Worm (Caenorhabditis elegans): ENCODE measurements around the gene srh-98.

DNA sequence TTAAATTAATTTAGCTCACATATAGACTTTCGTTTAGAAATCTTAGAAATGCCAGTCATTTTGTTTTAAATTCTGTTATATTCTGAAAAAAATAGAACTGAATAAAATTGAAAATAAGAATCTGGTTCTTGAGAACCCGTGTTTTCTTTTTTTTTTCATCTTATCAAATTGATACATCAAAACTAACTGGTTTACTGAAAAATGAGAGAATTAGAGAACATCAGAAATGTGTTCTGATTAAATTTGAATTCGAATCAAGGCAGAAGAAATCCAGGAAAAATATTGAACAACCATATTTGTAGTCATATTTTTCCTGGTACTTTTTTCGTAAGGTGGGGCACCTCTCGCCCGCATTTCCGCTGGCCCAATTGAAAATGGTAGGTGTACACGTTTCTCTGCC is 17.0 kb downstream of the srh-98 start, which contains the start of gene F11A5.15:
- no peak for TF ChIP-seq nhr-102 (tag; optimal IDR thresholded peaks at IDR 0.05)
- TF ChIP-seq zag-1 (tag; optimal IDR thresholded peaks at IDR 0.05): no peak
- TF ChIP-seq cey-2 (tag; optimal IDR thresholded peaks at IDR 0.05; ENCODE audit: borderline replicate concordance, insufficient read depth): no peak
- TF ChIP-seq dmd-9 (GFP tag; IDR thresholded peaks at IDR 0.05): no peak
- TF ChIP-seq Y48G9A.11 (GFP tag; IDR thresholded peaks at IDR 0.05): no peak
- TF ChIP-seq unc-130 (GFP tag; optimal IDR thresholded peaks at IDR 0.05): no peak
- TF ChIP-seq F44E2.7 (GFP tag; IDR thresholded peaks at IDR 0.05): no peak
- TF ChIP-seq nhr-77 (tag; optimal IDR thresholded peaks at IDR 0.05): no peak
- TF ChIP-seq pha-4 (GFP tag; IDR thresholded peaks at IDR 0.05): no peak
- no peak for TF ChIP-seq pha-4 (tag; optimal IDR thresholded peaks at IDR 0.05)
- TF ChIP-seq mdt-29 (GFP tag; IDR thresholded peaks at IDR 0.05): no peak
- TF ChIP-seq ama-1 (optimal IDR thresholded peaks at IDR 0.05): no peak
- no peak for TF ChIP-seq lin-38 (GFP tag; IDR thresholded peaks at IDR 0.05)
- no peak for TF ChIP-seq set-16 (GFP tag; IDR thresholded peaks at IDR 0.05)

All from whole organism, L4 larva.